Fruit fly (Drosophila melanogaster): Measurements from ENCODE around the gene nom.

nom gene

dm6 chr3R:8712722-8713131 is 10.2 kb upstream of the nom start, which contains the start of gene CG8112:
Gene CG8112, plus strand, starts transcription at chr3R:8712933.
- TF ChIP-seq dsx (GFP tag; optimal IDR thresholded peaks at IDR 0.05; ENCODE audit: poor library complexity, severe bottlenecking) (peak; percentile 21), CG3919 (GFP tag; optimal IDR thresholded peaks at IDR 0.05) (peak; percentile 34), CG16779 (tag; optimal IDR thresholded peaks at IDR 0.05) (no peak), Ets21C (GFP tag; optimal IDR thresholded peaks at IDR 0.05) (no peak), achi (GFP tag; optimal IDR thresholded peaks at IDR 0.05) (peak; percentile 46), CG6854 (GFP tag; optimal IDR thresholded peaks at IDR 0.05) (no peak), CG8119 (GFP tag; IDR thresholded peaks at IDR 0.05) (no peak), topi (GFP tag; optimal IDR thresholded peaks at IDR 0.05) (peak; percentile 2), CG32006 (GFP tag; optimal IDR thresholded peaks at IDR 0.05) (peak; percentile 74), Sox102F (GFP tag; optimal IDR thresholded peaks at IDR 0.05) (no peak), CG31627 (GFP tag; optimal IDR thresholded peaks at IDR 0.05) (no peak), Met (GFP tag; optimal IDR thresholded peaks at IDR 0.05) (no peak), CG6792 (GFP tag; optimal IDR thresholded peaks at IDR 0.05) (no peak), esn (GFP tag; optimal IDR thresholded peaks at IDR 0.05) (peak; percentile 52), CG8632 (GFP tag; optimal IDR thresholded peaks at IDR 0.05) (peak; percentile 59), net (GFP tag; optimal IDR thresholded peaks at IDR 0.05) (no peak), CG3032 (tag; optimal IDR thresholded peaks at IDR 0.05) (peak; percentile 28), vri (GFP tag; optimal IDR thresholded peaks at IDR 0.05) (no peak), fd59A (GFP tag; optimal IDR thresholded peaks at IDR 0.05) (no peak), Hr38 (GFP tag; optimal IDR thresholded peaks at IDR 0.05) (no peak), OdsH (GFP tag; optimal IDR thresholded peaks at IDR 0.05) (peak; percentile 14), pdm3 (GFP tag; optimal IDR thresholded peaks at IDR 0.05) (no peak), spab (GFP tag; optimal IDR thresholded peaks at IDR 0.05) (peak; percentile 3), Sox14 (GFP tag; optimal IDR thresholded peaks at IDR 0.05) (no peak), CG11294 (GFP tag; IDR thresholded peaks at IDR 0.05) (no peak), Blimp-1 (GFP tag; optimal IDR thresholded peaks at IDR 0.05) (peak; percentile 23), CG7368 (GFP tag; optimal IDR thresholded peaks at IDR 0.05) (no peak), CG11902 (GFP tag; optimal IDR thresholded peaks at IDR 0.05) (no peak), CG4318 (GFP tag; optimal IDR thresholded peaks at IDR 0.05) (no peak), Smox (GFP tag; optimal IDR thresholded peaks at IDR 0.05) (no peak), Eip93F (GFP tag; optimal IDR thresholded peaks at IDR 0.05) (no peak), CG11762 (GFP tag; optimal IDR thresholded peaks at IDR 0.05; ENCODE audit: insufficient read depth) (no peak), CG1621 (tag; optimal IDR thresholded peaks at IDR 0.05) (no peak), Lpt (GFP tag; optimal IDR thresholded peaks at IDR 0.05) (no peak), dac (GFP tag; optimal IDR thresholded peaks at IDR 0.05) (no peak), lz (GFP tag; optimal IDR thresholded peaks at IDR 0.05) (no peak), CG6163 (GFP tag; IDR thresholded peaks at IDR 0.05) (peak; percentile 64), CG10669 (GFP tag; optimal IDR thresholded peaks at IDR 0.05) (no peak), svp (GFP tag) (peak; percentile 78), cyc (GFP tag; optimal IDR thresholded peaks at IDR 0.05) (no peak), Gug (GFP tag; IDR thresholded peaks at IDR 0.05) (no peak), fd85E (GFP tag; optimal IDR thresholded peaks at IDR 0.05) (no peak), CG34406 (GFP tag; optimal IDR thresholded peaks at IDR 0.05) (peak; percentile 47), CG6276 (GFP tag; optimal IDR thresholded peaks at IDR 0.05) (peak; percentile 1), Hr4 (GFP tag; optimal IDR thresholded peaks at IDR 0.05) (no peak), salr (GFP tag; optimal IDR thresholded peaks at IDR 0.05) (peak in 1 of 2 experiments; percentile 14), CG15336 (GFP tag; IDR thresholded peaks at IDR 0.05) (no peak), CG10631 (GFP tag; optimal IDR thresholded peaks at IDR 0.05) (peak; percentile 19), fkh (GFP tag; optimal IDR thresholded peaks at IDR 0.05) (peak; percentile 9), ss (GFP tag; optimal IDR thresholded peaks at IDR 0.05) (peak in 1 of 2 experiments; percentile 16), Sox15 (GFP tag; optimal IDR thresholded peaks at IDR 0.05) (no peak), eg (GFP tag; IDR thresholded peaks at IDR 0.05) (peak; percentile 41; the same call in 2 of the 3 replicates), acj6 (GFP tag; optimal IDR thresholded peaks at IDR 0.05) (peak; percentile 27)

Data from whole organism, prepupa.